Worm (Caenorhabditis elegans) whole organism, L3 larva: ENCODE results near the gene F53F4.11.

Source experiments
- aly-2 ChIP-seq: fragments of 150-350 bp; optimal IDR thresholded peaks from 2 replicates; lab custom pipeline; 2014; ENCODE audit warnings: missing biosample characterization, missing genetic modification characterization
- ama-1 ChIP-seq: fragments of 150-350 bp; optimal IDR thresholded peaks from 2 replicates; lab custom pipeline; 2018
- ceh-82 ChIP-seq: fragments of 150-350 bp; optimal IDR thresholded peaks from 2 replicates; lab custom pipeline; 2014; ENCODE audit warnings: missing biosample characterization, missing genetic modification characterization
- egl-27 ChIP-seq: sonication (generic microtip); optimal IDR thresholded peaks from 4 replicates; lab custom pipeline; 2017; ENCODE audit warnings: missing biosample characterization, missing genetic modification reagents, missing genetic modification characterization
- elt-3 ChIP-seq, 3 experiments: fragments of 150-350 bp in 1 of 3; sonication (generic microtip) in 2 of 3; optimal IDR thresholded peaks; 2 replicates in 2 of 3; 4 replicates in 1 of 3; lab custom pipeline; 2014 to 2017; ENCODE audit warnings: missing biosample characterization in 3 of 3, missing genetic modification characterization in 3 of 3
- lin-15B ChIP-seq: fragments of 150-350 bp; optimal IDR thresholded peaks from 2 replicates; lab custom pipeline; 2014; ENCODE audit warnings: missing biosample characterization, missing genetic modification characterization
- nfya-1 ChIP-seq: sonication (generic microtip); optimal IDR thresholded peaks from 2 replicates; lab custom pipeline; 2017; ENCODE audit warnings: missing genetic modification characterization, mild to moderate bottlenecking, missing compliant biosample characterization, antibody characterized with exemption, moderate library complexity; ENCODE audit not compliant: insufficient read depth
- nhr-237 ChIP-seq: fragments of 150-350 bp; optimal IDR thresholded peaks from 2 replicates; lab custom pipeline; 2014; ENCODE audit warnings: missing biosample characterization, missing genetic modification characterization
- nhr-77 ChIP-seq: fragments of 150-350 bp; optimal IDR thresholded peaks from 2 replicates; lab custom pipeline; 2014; ENCODE audit warnings: missing biosample characterization, missing genetic modification characterization
- skn-1 ChIP-seq: fragments of 150-350 bp; optimal IDR thresholded peaks from 2 replicates; lab custom pipeline; 2014; ENCODE audit warnings: missing biosample characterization, missing genetic modification characterization
- unc-62 ChIP-seq: fragments of 150-350 bp; sonication (generic microtip); optimal IDR thresholded peaks from 4 replicates; lab custom pipeline; 2014; ENCODE audit warnings: missing biosample characterization, missing genetic modification reagents, missing genetic modification characterization
- ztf-4 ChIP-seq: fragments of 150-350 bp; optimal IDR thresholded peaks from 2 replicates; lab custom pipeline; 2014; ENCODE audit warnings: missing biosample characterization, missing genetic modification characterization

DNA sequence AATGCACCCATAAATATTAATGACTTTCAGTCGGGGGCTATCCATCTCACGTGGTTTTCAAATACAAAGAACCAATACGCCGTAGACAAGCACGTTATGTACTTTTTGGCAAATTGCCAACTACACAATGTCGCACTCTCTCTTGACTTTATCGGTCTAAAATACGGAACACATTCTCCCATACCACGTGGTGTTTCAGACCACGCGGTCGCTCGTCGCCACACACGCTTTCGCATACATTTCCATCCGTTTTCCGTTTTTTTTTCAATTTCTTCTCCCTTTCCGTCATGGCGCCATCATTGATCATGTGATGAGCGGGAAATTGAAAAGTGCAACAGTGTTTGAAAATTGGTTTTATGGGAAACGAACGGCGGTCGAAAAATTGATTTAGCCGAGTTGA is 34.3 kb upstream of the F53F4.11 start:
- peak; percentile 59 for TF ChIP-seq lin-15B
- no peak for TF ChIP-seq skn-1
- no peak for TF ChIP-seq aly-2
- TF ChIP-seq nhr-237: no peak
- TF ChIP-seq elt-3 (tag; optimal IDR thresholded peaks at IDR 0.05; lab: Kevin White, UChicago): peak in 1 of 3 experiments; percentile 67
- no peak for TF ChIP-seq egl-27 (tag; lab: Kevin White, UChicago)
- no peak for TF ChIP-seq nhr-77
- TF ChIP-seq ztf-4 (tag; lab: Kevin White, UChicago): peak; percentile 33
- TF ChIP-seq ceh-82 (tag; lab: Kevin White, UChicago): no peak
- peak; percentile 67 for TF ChIP-seq nfya-1 (tag; lab: Kevin White, UChicago)
- TF ChIP-seq ama-1 (lab: Kevin White, UChicago): peak; percentile 45
- TF ChIP-seq unc-62: no peak
